Fruit fly (Drosophila melanogaster) whole organism, prepupa: ENCODE data around the gene stwl.

Experiments used
- CG8119 ChIP-seq: fragments of 200-800 bp; sonication (Bioruptor generic); IDR thresholded peaks from 3 replicates; pipeline ENCODE4 v1.3.6; 2022; ENCODE audit warnings: missing biosample characterization, missing genetic modification characterization
- Lpt ChIP-seq: fragments of 200-800 bp; sonication (Bioruptor generic); optimal IDR thresholded peaks from 3 replicates; lab custom pipeline; 2016; ENCODE audit warnings: missing biosample characterization, missing genetic modification characterization
- Smox ChIP-seq: fragments of 200-800 bp; sonication (Bioruptor generic); optimal IDR thresholded peaks from 3 replicates; lab custom pipeline; 2016; ENCODE audit warnings: missing biosample characterization, missing genetic modification characterization
- Sox102F ChIP-seq: fragments of 200-800 bp; sonication (Bioruptor generic); optimal IDR thresholded peaks from 2 replicates; lab custom pipeline; 2016; ENCODE audit warnings: missing biosample characterization, mild to moderate bottlenecking, missing genetic modification characterization
- Sox14 ChIP-seq: fragments of 200-800 bp; sonication (Bioruptor generic); optimal IDR thresholded peaks from 3 replicates; lab custom pipeline; 2016; ENCODE audit warnings: missing biosample characterization, missing genetic modification characterization
- eg ChIP-seq: fragments of 200-800 bp; sonication (Bioruptor generic); IDR thresholded peaks from 3 replicates; pipeline ENCODE4 v1.3.6; 2022; ENCODE audit warnings: missing biosample characterization, missing genetic modification characterization

DNA sequence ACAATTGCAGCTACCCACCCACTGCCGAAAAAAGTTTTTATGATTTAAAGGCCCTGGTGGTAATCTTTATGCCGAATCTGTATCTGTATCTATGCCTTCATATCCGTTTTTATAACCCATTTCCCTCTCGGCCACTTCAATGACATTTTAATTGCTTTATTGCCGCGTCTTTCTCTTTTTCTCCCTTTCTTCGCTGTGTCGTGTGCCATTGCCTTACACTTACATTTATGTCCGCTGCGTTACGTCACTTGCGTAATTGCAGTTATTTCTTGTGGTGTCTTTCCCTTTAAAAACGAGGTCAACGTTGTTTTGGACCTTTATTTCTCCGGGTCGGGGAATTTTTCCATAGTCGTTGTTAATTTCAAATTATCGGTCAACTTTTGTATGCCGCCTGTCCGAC lies 37.6 kb upstream of the stwl start:
- TF ChIP-seq Smox (GFP tag; lab: Kevin White, UChicago) (no peak), eg (no peak), Lpt (no peak), Sox14 (GFP tag; lab: Kevin White, UChicago) (no peak), Sox102F (GFP tag; lab: Kevin White, UChicago) (no peak), CG8119 (no peak)
